Worm (Caenorhabditis elegans): ENCODE results near the gene F18A11.5.

- no peak for TF ChIP-seq him-1 (tag; optimal IDR thresholded peaks at IDR 0.05)
- no peak for TF ChIP-seq dao-5 (tag; optimal IDR thresholded peaks at IDR 0.05)
Observed at ce11 chrII:12982830-12983229, 31.3 kb downstream of the F18A11.5 start.

Measured in whole organism, L4/young adult.